Fruit fly (Drosophila melanogaster): ENCODE measurements around the gene Nca.

Nca gene

dm6 chr3L:20006269-20007265 is 14.9 kb downstream of the Nca start:
- TF ChIP-seq h (optimal IDR thresholded peaks at IDR 0.05), result no peak
- no peak for TF ChIP-seq Sin3A (optimal IDR thresholded peaks at IDR 0.05)
- TF ChIP-seq insv (optimal IDR thresholded peaks at IDR 0.05), result no peak
- TF ChIP-seq ttk (optimal IDR thresholded peaks at IDR 0.05), result no peak
- TF ChIP-seq psq (optimal IDR thresholded peaks at IDR 0.05), result peak; percentile 78

DNA sequence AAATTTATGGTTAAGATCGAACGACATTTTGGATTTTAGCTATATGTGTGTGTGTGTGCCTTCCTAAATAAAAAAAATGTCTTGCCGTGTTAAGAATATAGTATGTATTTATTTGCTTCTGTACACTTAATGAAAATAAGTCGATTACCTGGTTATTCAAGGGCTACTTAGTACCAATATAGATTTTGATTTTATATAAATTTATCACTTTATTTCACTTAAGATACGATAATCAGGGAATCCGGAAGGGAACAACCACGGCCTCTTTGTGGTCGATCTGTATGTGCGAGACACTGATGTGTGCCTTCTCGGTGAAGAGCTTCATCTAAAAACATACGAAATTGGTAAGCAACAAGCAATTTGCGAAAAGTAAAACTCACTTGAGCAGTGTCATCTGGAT is 36.0 kb downstream of the Nca start, which contains the start of gene CG14183:
Gene CG14183, minus strand, starts transcription at position 101 of the 400 bp plus-strand sequence.
- TF ChIP-seq psq (optimal IDR thresholded peaks at IDR 0.05), result no peak

DNA sequence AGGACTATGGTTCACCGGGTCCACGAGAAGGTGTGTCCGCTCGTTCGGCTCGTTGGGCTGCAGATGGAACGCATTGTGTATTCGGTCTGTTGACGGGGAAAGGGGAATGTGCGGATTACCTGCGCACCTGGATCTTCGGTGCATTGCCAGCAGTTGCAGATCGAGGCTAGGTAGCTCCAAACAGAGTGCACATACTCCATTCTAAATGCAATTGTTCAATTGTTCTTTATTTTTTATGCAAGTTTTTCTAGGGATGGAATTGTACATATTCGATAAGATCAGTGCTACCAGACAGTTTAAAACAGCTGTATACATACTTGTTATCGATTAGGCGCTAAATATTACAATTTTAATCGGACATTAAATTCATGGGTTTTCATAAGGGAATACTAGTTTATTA is 37.1 kb downstream of the Nca start, which contains the start of gene Lamtor1:
Gene Lamtor1, minus strand, starts transcription at position 268 of the 400 bp plus-strand sequence.
- TF ChIP-seq psq (optimal IDR thresholded peaks at IDR 0.05), result peak; percentile 79
- no peak for TF ChIP-seq h (optimal IDR thresholded peaks at IDR 0.05)
- TF ChIP-seq Sin3A (optimal IDR thresholded peaks at IDR 0.05), result no peak

DNA sequence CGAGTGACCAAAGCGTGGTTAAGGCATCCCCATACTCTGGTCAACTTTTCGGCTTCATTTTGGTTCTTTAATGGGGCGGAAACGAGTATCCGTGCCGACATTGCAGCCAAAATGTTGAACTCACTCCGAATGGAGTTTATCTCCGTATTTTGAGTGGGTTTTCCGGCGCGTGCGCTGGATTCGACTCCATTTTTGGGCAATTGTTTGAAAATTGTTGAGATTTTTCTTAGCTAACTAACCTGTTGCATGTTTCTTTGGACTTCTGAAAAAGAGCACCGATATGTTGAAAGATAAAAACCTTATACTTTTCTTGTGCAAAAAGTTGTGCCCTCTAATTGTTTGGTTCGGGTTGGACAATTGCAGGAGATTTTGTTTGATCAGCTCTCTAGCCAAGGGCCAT is 44.9 kb downstream of the Nca start:
- TF ChIP-seq h (optimal IDR thresholded peaks at IDR 0.05), result no peak
- TF ChIP-seq Sin3A (optimal IDR thresholded peaks at IDR 0.05), result no peak

Data from Kc167 (cell line).